Worm (Caenorhabditis elegans): ENCODE results near the gene T01G5.6.

T01G5.6 gene

ce11 chrV:15113992-15114391 lies at the start of gene T01G5.6:
TSS of gene T01G5.6 (minus strand) at chrV:15114092.
- TF ChIP-seq unc-62 (GFP tag; optimal IDR thresholded peaks at IDR 0.05): no peak

- TF ChIP-seq unc-62 (GFP tag; optimal IDR thresholded peaks at IDR 0.05): no peak
Observed at ce11 chrV:15162697-15163096, 48.8 kb upstream of the T01G5.6 start, which contains the start of gene srz-11. TSS of gene srz-11 (plus strand) at chrV:15163082.

- TF ChIP-seq unc-62 (GFP tag; optimal IDR thresholded peaks at IDR 0.05): no peak
Observed at ce11 chrV:15158691-15159090, 44.8 kb upstream of the T01G5.6 start, which contains the start of gene str-45. TSS of gene str-45 (plus strand) at chrV:15158991.

- no peak for TF ChIP-seq unc-62 (GFP tag; optimal IDR thresholded peaks at IDR 0.05)
Observed at ce11 chrV:15156504-15156903, 42.6 kb upstream of the T01G5.6 start.

ce11 chrV:15153277-15153676 lies 39.4 kb upstream of the T01G5.6 start, which contains the start of gene srh-55:
TSS of gene srh-55 (plus strand) at chrV:15153577.
- no peak for TF ChIP-seq unc-62 (GFP tag; optimal IDR thresholded peaks at IDR 0.05)

ce11 chrV:15152010-15152409 lies 38.1 kb upstream of the T01G5.6 start:
- TF ChIP-seq unc-62 (GFP tag; optimal IDR thresholded peaks at IDR 0.05): no peak

- TF ChIP-seq unc-62 (GFP tag; optimal IDR thresholded peaks at IDR 0.05): no peak
Observed at ce11 chrV:15150661-15151060, 36.8 kb upstream of the T01G5.6 start, which contains the start of gene T09F5.2. TSS of gene T09F5.2 (plus strand) at chrV:15150961.

ce11 chrV:15150176-15150575 lies 36.3 kb upstream of the T01G5.6 start:
- no peak for TF ChIP-seq unc-62 (GFP tag; optimal IDR thresholded peaks at IDR 0.05)

ce11 chrV:15148800-15149199 lies 34.9 kb upstream of the T01G5.6 start, which contains the start of gene T09F5.1:
TSS of gene T09F5.1 (plus strand) at chrV:15149100.
- no peak for TF ChIP-seq unc-62 (GFP tag; optimal IDR thresholded peaks at IDR 0.05)

- no peak for TF ChIP-seq unc-62 (GFP tag; optimal IDR thresholded peaks at IDR 0.05)
Observed at ce11 chrV:15147776-15148175, 33.9 kb upstream of the T01G5.6 start, which contains the start of gene T09F5.20. TSS of gene T09F5.20 (minus strand) at chrV:15147876.

- TF ChIP-seq unc-62 (GFP tag; optimal IDR thresholded peaks at IDR 0.05): no peak
Observed at ce11 chrV:15143798-15144197, 29.9 kb upstream of the T01G5.6 start, which contains the start of gene K08F9.4. TSS of gene K08F9.4 (plus strand) at chrV:15144019.

- TF ChIP-seq unc-62 (GFP tag; optimal IDR thresholded peaks at IDR 0.05): no peak
Observed at ce11 chrV:15143285-15143684, 29.4 kb upstream of the T01G5.6 start, which contains the start of gene K08F9.1. TSS of gene K08F9.1 (minus strand) at chrV:15143385.

- no peak for TF ChIP-seq unc-62 (GFP tag; optimal IDR thresholded peaks at IDR 0.05)
Observed at ce11 chrV:15140247-15140646, 26.4 kb upstream of the T01G5.6 start, which contains the start of gene K08F9.3. TSS of gene K08F9.3 (plus strand) at chrV:15140547.

ce11 chrV:15139811-15140210 lies 25.9 kb upstream of the T01G5.6 start:
- TF ChIP-seq unc-62 (GFP tag; optimal IDR thresholded peaks at IDR 0.05): no peak

- no peak for TF ChIP-seq unc-62 (GFP tag; optimal IDR thresholded peaks at IDR 0.05)
Observed at ce11 chrV:15136772-15137171, 22.9 kb upstream of the T01G5.6 start, which contains the start of gene aipl-1. TSS of gene aipl-1 (minus strand) at chrV:15136801.

ce11 chrV:15133812-15134211 lies 19.9 kb upstream of the T01G5.6 start:
- no peak for TF ChIP-seq unc-62 (GFP tag; optimal IDR thresholded peaks at IDR 0.05)

ce11 chrV:15132423-15132822 lies 18.5 kb upstream of the T01G5.6 start, which contains the start of gene str-171:
TSS of gene str-171 (minus strand) at chrV:15132523.
- TF ChIP-seq unc-62 (GFP tag; optimal IDR thresholded peaks at IDR 0.05): no peak

ce11 chrV:15127955-15128354 lies 14.1 kb upstream of the T01G5.6 start, which contains the start of gene srr-7:
TSS of gene srr-7 (plus strand) at chrV:15128255.
- TF ChIP-seq unc-62 (GFP tag; optimal IDR thresholded peaks at IDR 0.05): no peak

Measured in whole organism, dauer.